Fruit fly (Drosophila melanogaster) ovary, adult (tissue): ENCODE measurements around the gene zye.
A peak's percentile ranks its signal among the peaks of the same experiment; 100 is the strongest.

Source experiments
- CG17801 ChIP-seq: fragments of 200-800 bp; optimal IDR thresholded peaks from 2 replicates; lab custom pipeline; 2019; ENCODE audit warnings: missing biosample characterization, mild to moderate bottlenecking, missing genetic modification characterization, moderate library complexity; ENCODE audit not compliant: partially characterized antibody

zye gene

dm6 chr3L:20388983-20389382 is 24.4 kb upstream of the zye start:
- TF ChIP-seq CG17801 (GFP tag; lab: Kevin White, UChicago) = no peak

DNA sequence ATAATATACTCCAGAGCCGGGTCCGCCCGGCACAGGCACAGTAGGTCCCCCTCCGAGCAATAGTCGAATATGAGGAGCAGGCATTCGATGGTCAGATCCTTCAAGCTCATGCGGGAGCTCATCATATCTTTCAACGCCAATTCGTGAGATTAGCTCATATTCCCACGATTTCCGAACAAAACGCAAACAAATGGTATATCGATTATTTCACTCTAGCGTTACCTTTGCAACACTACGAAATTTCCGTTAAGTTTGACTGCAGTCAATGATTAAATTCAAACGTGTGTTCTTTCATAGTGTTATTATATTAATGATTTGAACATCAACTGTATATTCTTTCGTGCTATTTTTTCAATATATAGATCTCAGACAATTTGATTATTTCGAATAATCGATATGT is 20.0 kb upstream of the zye start, which contains the start of gene CG33969:
TSS of gene CG33969 (minus strand) at position 197 of the 400 bp plus-strand sequence.
- peak; percentile 2 for TF ChIP-seq CG17801 (GFP tag; lab: Kevin White, UChicago)

DNA sequence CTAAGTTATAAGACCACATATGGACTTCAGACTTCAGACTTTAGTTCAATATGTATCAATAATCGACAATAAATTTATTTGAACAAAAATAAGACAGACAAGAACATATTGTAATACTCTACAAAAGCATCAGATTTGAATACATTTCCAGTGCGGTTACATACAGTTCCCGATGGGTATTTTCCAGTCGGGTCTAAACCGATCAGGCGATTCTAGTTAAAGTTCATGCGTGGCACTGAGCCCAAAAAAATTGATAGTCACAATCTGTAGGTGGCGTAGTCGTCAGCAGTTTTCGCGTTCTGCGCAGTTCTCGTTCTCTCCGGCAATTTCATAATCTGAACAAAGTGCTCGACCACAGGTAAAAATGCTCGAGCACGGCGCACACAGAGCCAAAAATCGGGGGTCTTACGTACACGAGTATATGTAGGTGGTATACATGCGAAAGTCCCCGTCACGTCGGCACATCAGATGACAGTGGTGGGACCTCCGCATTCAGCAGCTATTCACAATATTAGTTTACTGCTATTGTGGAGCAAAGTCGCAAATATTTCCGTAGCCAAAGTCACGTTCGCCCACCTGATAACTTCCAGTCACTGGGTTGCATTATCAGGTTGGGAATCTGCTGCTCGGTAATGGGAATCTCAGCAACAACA is 18.0 kb upstream of the zye start:
- TF ChIP-seq CG17801 (GFP tag; lab: Kevin White, UChicago) = peak; percentile 75

DNA sequence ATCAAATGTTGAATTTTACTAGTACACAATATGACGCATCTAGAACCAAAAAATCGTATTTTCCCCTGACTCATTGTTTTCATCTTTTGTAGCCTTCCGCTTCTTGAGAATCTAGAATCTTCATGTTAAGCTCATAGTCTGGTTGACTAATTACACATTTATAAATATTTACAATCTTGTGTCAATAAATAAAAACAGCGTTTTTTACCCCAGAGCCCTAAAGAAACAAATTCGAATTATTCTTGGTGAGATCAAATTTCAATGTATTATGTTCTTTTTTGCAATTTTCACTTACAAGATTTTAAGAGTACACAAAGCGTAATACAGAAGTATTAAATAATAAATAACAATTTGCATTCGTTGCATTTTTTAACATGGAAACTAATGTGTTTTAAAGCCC is 17.4 kb upstream of the zye start:
- TF ChIP-seq CG17801 (GFP tag; lab: Kevin White, UChicago) = no peak

dm6 chr3L:20397770-20398169 is 15.6 kb upstream of the zye start:
- no peak for TF ChIP-seq CG17801 (GFP tag; lab: Kevin White, UChicago)

DNA sequence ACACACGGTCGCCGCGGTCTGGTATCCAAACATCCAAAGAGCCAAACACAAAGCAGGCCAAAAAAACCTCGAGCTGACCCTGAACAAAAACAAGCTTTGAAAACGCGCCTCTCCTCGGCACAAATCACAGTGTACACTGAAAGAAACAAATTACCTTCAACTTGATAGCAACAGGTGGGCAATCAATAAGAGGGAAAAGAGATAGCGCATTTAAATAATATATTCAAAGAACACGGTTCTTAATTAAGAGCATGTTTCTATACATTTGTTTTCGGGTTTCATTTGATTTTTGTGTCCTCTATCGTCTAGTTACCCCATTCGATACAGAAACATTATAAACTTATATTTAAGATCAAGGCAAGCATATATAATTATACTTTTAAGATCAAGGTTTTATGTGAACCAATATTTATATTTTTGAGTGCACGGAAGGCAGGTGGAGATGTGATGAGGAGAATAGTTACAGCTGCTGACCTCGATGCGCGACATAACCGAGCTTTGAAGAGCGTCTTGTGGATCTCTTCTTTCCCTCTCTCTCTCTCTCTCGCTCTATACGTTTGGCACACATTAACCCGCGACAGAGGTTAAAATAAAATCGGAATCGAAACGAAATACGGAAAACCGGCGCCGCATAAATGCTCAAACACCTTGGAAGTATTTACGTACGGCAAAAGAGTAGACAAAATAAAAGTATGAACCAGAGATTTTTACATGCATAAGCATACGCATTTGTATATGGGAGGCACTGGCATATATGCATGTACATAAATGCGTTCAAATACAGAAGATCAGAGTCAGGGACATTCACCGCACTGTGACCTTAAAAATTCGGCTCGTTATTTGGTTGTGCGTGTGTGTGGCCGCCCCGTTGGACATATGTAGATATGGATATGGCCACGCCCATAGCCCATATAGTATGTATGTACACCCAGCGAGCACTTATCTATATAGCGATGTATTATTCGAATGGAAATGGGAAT is 14.9 kb upstream of the zye start:
- peak; percentile 60 for TF ChIP-seq CG17801 (GFP tag; lab: Kevin White, UChicago)

- TF ChIP-seq CG17801 (GFP tag; lab: Kevin White, UChicago) = peak; percentile 88
Measured at dm6 chr3L:20399550-20400109, 13.8 kb upstream of the zye start.

DNA sequence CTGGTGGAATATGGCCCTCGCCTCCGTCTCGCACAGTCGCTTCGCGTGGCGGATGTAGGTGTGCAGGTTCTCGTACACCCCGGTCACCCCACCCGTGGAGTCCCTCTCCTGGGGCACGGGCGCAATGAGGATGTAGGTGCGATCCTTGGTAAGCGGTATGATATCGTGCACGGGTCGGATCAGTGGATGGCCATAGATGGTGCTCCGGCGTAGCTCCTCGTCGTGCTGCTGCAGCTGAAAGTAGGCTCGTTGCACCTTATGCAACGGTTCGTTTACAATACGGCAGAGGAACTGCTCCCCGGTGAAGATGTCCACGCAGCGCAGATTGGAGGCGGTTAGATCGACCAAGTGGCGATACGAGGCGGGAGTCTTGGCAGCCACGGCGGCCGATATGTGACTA is 12.9 kb upstream of the zye start:
- TF ChIP-seq CG17801 (GFP tag; lab: Kevin White, UChicago) = no peak

DNA sequence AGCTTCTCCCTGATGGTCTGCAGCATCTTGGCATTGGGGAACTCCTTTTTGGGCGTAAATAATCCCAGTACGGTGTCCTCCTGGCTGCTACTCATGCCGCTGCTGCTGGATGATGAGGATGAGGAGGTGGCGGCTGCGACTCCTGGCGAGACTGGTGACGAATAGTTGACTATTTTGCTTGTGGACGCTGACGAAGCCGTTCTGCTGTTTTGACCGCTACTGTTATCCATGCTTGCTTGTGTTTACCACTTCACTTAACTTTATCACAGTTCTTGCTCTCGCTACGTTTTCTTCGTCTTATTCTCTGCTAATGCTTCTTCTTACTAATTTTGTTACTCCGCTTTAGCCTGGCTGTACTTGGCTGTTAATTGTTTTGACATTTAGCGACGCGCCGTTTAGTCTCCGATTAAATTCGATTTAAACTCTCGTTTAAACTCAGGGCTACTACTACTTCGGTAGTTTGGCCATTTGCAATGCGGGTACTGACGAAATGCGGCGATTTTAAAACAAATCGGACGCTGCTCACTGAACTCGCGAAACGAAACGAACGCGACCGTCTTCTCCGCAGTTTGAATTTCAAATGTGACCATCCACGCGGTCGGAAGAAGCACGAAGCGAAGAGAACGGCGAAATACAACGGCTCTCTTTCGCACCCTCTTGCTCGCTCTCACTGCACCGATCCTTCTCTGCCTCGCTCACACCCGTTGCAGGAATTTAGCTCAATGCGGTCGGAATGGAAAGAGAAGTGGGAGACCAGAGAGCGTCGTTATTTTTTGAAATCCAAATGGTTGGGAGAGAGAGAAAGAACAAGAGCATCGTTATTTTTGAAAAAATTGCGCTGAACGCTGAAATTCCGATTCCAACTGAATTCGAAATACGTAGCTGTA is 12.1 kb upstream of the zye start, which contains the start of gene trbl:
TSS of gene trbl (minus strand) at position 584 of the 887 bp plus-strand sequence.
- TF ChIP-seq CG17801 (GFP tag; lab: Kevin White, UChicago) = peak; percentile 77

DNA sequence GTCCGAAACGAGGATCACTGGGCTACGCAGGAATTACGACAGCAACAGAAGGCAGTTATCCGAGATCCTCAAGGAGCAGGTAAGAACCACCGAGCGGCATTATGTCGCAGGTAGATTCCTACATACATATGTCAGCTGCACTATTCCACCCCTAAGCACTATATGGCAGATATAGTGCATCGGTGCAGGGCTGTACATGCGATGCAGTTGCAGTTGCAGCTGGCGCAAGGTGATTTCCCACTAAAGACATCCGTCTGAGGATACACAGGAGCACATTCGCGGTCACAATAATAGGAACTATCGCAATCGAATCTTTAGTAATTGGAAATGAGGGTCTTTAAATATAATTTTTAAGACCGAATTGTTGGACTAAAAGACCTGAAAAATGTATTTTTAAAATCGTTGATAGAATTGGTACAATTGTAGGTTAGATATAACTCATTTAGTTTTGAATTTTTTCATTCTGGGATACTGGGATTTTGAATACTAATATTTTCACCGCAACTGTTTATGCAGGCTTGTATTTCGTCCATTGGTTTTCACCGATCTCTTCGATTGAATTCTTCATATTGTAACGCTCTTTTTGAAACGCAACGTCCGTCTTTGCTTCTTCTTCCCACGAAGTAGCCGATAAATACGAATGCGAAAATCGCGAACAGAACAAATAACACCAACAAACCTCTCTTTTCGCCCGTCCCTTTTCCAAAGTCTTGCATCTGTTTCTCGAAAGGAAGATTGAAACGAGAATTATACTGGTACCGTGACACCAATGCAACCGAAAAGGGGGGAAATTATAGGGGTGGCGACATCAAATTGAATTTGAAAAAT is 10.5 kb upstream of the zye start:
- no peak for TF ChIP-seq CG17801 (GFP tag; lab: Kevin White, UChicago)

dm6 chr3L:20403493-20404379 is 9.7 kb upstream of the zye start:
- no peak for TF ChIP-seq CG17801 (GFP tag; lab: Kevin White, UChicago)

dm6 chr3L:20404515-20404914 is 8.9 kb upstream of the zye start:
- TF ChIP-seq CG17801 (GFP tag; lab: Kevin White, UChicago) = no peak
